Fruit fly (Drosophila melanogaster): ENCODE measurements around the gene aly.

Gene aly

dm6 chr3L:3026421-3026820, at the start of gene aly:
TSS of gene aly (minus strand) at chr3L:3026521.
- no peak for TF ChIP-seq woc (GFP tag; optimal IDR thresholded peaks at IDR 0.05)
- TF ChIP-seq dmrt93B (GFP tag; optimal IDR thresholded peaks at IDR 0.05), result no peak
- TF ChIP-seq Hr83 (GFP tag; optimal IDR thresholded peaks at IDR 0.05; ENCODE audit: poor library complexity, severe bottlenecking), result no peak
- TF ChIP-seq OdsH (GFP tag; optimal IDR thresholded peaks at IDR 0.05), result no peak
- TF ChIP-seq jim (GFP tag; optimal IDR thresholded peaks at IDR 0.05), result no peak
- no peak for TF ChIP-seq rgr (GFP tag; optimal IDR thresholded peaks at IDR 0.05)
- no peak for TF ChIP-seq sv (GFP tag; optimal IDR thresholded peaks at IDR 0.05)
- no peak for TF ChIP-seq sage (GFP tag; optimal IDR thresholded peaks at IDR 0.05)
- TF ChIP-seq foxo (GFP tag; optimal IDR thresholded peaks at IDR 0.05), result no peak
- TF ChIP-seq h (GFP tag; optimal IDR thresholded peaks at IDR 0.05), result no peak
- no peak for TF ChIP-seq Dif (GFP tag; optimal IDR thresholded peaks at IDR 0.05; ENCODE audit: partially characterized antibody)
- TF ChIP-seq pan (optimal IDR thresholded peaks at IDR 0.05), result no peak
- TF ChIP-seq Mio (GFP tag; optimal IDR thresholded peaks at IDR 0.05), result no peak
- no peak for TF ChIP-seq Jra (GFP tag; optimal IDR thresholded peaks at IDR 0.05)
- TF ChIP-seq psq (GFP tag; optimal IDR thresholded peaks at IDR 0.05), result no peak
- no peak for TF ChIP-seq HLH106 (tag; optimal IDR thresholded peaks at IDR 0.05)
- TF ChIP-seq CG32264 (GFP tag; optimal IDR thresholded peaks at IDR 0.05), result no peak
- TF ChIP-seq Sp1 (GFP tag; optimal IDR thresholded peaks at IDR 0.05), result no peak

dm6 chr3L:3074805-3075204, 48.5 kb upstream of the aly start:
- TF ChIP-seq Hnf4 (GFP tag; optimal IDR thresholded peaks at IDR 0.05) (no peak), dmrt93B (GFP tag; optimal IDR thresholded peaks at IDR 0.05) (no peak), sv (GFP tag; optimal IDR thresholded peaks at IDR 0.05) (no peak), CG32264 (GFP tag; optimal IDR thresholded peaks at IDR 0.05) (no peak), HLH106 (tag; optimal IDR thresholded peaks at IDR 0.05) (no peak), GATAd (GFP tag; optimal IDR thresholded peaks at IDR 0.05) (no peak), Mio (GFP tag; optimal IDR thresholded peaks at IDR 0.05) (no peak), Hr83 (GFP tag; optimal IDR thresholded peaks at IDR 0.05; ENCODE audit: poor library complexity, severe bottlenecking) (no peak), foxo (GFP tag; optimal IDR thresholded peaks at IDR 0.05) (no peak), fru (GFP tag; optimal IDR thresholded peaks at IDR 0.05) (peak; percentile 37), pan (optimal IDR thresholded peaks at IDR 0.05) (no peak), Dfd (GFP tag; optimal IDR thresholded peaks at IDR 0.05) (no peak), Jra (GFP tag; optimal IDR thresholded peaks at IDR 0.05) (no peak), OdsH (GFP tag; optimal IDR thresholded peaks at IDR 0.05) (no peak), dsf (GFP tag; optimal IDR thresholded peaks at IDR 0.05; ENCODE audit: borderline replicate concordance) (no peak), psq (GFP tag; optimal IDR thresholded peaks at IDR 0.05) (peak; percentile 33), br (GFP tag; optimal IDR thresholded peaks at IDR 0.05) (no peak), N (GFP tag; optimal IDR thresholded peaks at IDR 0.05) (no peak), brk (GFP tag; optimal IDR thresholded peaks at IDR 0.05) (no peak), Vsx2 (GFP tag; optimal IDR thresholded peaks at IDR 0.05; ENCODE audit: partially characterized antibody) (peak; percentile 70), rgr (GFP tag; optimal IDR thresholded peaks at IDR 0.05) (no peak), Sp1 (GFP tag; optimal IDR thresholded peaks at IDR 0.05) (no peak), jim (GFP tag; optimal IDR thresholded peaks at IDR 0.05) (no peak)

- TF ChIP-seq Hnf4 (GFP tag; optimal IDR thresholded peaks at IDR 0.05) (no peak), psq (GFP tag; optimal IDR thresholded peaks at IDR 0.05) (peak; percentile 2), Dif (GFP tag; optimal IDR thresholded peaks at IDR 0.05; ENCODE audit: partially characterized antibody) (no peak), CG32264 (GFP tag; optimal IDR thresholded peaks at IDR 0.05) (no peak), Mio (GFP tag; optimal IDR thresholded peaks at IDR 0.05) (no peak), Myc (optimal IDR thresholded peaks at IDR 0.05) (no peak), jim (GFP tag; optimal IDR thresholded peaks at IDR 0.05) (no peak), OdsH (GFP tag; optimal IDR thresholded peaks at IDR 0.05) (peak; percentile 44), Rel (GFP tag; optimal IDR thresholded peaks at IDR 0.05) (no peak), Rel (tag; optimal IDR thresholded peaks at IDR 0.05) (no peak), rgr (GFP tag; optimal IDR thresholded peaks at IDR 0.05) (peak; percentile 1), Hr83 (GFP tag; optimal IDR thresholded peaks at IDR 0.05; ENCODE audit: poor library complexity, severe bottlenecking) (no peak), brk (GFP tag; optimal IDR thresholded peaks at IDR 0.05) (no peak), dmrt93B (GFP tag; optimal IDR thresholded peaks at IDR 0.05) (peak; percentile 41), sage (GFP tag; optimal IDR thresholded peaks at IDR 0.05) (no peak), h (GFP tag; optimal IDR thresholded peaks at IDR 0.05) (peak; percentile 44), lola (GFP tag; optimal IDR thresholded peaks at IDR 0.05) (no peak), GATAd (GFP tag; optimal IDR thresholded peaks at IDR 0.05) (no peak), woc (GFP tag; optimal IDR thresholded peaks at IDR 0.05) (peak; percentile 61), fru (GFP tag; optimal IDR thresholded peaks at IDR 0.05) (peak; percentile 32), Hr78 (GFP tag; optimal IDR thresholded peaks at IDR 0.05) (no peak), Vsx2 (GFP tag; optimal IDR thresholded peaks at IDR 0.05; ENCODE audit: partially characterized antibody) (no peak), sv (GFP tag; optimal IDR thresholded peaks at IDR 0.05) (no peak), ey (GFP tag; optimal IDR thresholded peaks at IDR 0.05) (peak; percentile 29), Dfd (GFP tag; optimal IDR thresholded peaks at IDR 0.05) (no peak), tai (GFP tag; optimal IDR thresholded peaks at IDR 0.05) (no peak), CG9705 (GFP tag; optimal IDR thresholded peaks at IDR 0.05) (no peak), pan (optimal IDR thresholded peaks at IDR 0.05) (no peak), CrebA (GFP tag; optimal IDR thresholded peaks at IDR 0.05; ENCODE audit: borderline replicate concordance) (no peak), usp (GFP tag; optimal IDR thresholded peaks at IDR 0.05) (no peak), dsf (GFP tag; optimal IDR thresholded peaks at IDR 0.05; ENCODE audit: borderline replicate concordance) (no peak), foxo (GFP tag; optimal IDR thresholded peaks at IDR 0.05) (peak in 1 of 2 experiments; percentile 45), Jra (GFP tag; optimal IDR thresholded peaks at IDR 0.05) (no peak), N (GFP tag; optimal IDR thresholded peaks at IDR 0.05) (no peak), HLH106 (tag; optimal IDR thresholded peaks at IDR 0.05) (peak; percentile 39), Abd-B (GFP tag; optimal IDR thresholded peaks at IDR 0.05) (no peak), br (GFP tag; optimal IDR thresholded peaks at IDR 0.05) (no peak), Sp1 (GFP tag; optimal IDR thresholded peaks at IDR 0.05) (peak; percentile 47), dl (GFP tag; optimal IDR thresholded peaks at IDR 0.05; ENCODE audit: insufficient read depth in 1 of 2, partially characterized antibody in 2 of 2) (no peak)
These were observed 48.1 kb upstream of the aly start for dm6 chr3L:3074380-3074779.
